Fruit fly (Drosophila melanogaster) whole organism, embryonic: ENCODE results near the gene Acp76A.

Experiments used
- Atf3 ChIP-seq: fragments of 200-800 bp; sonication (Bioruptor generic); optimal IDR thresholded peaks from 3 replicates; lab custom pipeline; 2016; ENCODE audit warnings: missing biosample characterization, missing genetic modification characterization
- Atf6 ChIP-seq: fragments of 200-800 bp; sonication (Bioruptor generic); IDR thresholded peaks from 2 replicates; pipeline ENCODE4 v1.3.6; 2022; ENCODE audit warnings: missing biosample characterization, missing genetic modification characterization
- Awh ChIP-seq: fragments of 200-800 bp; sonication (Bioruptor generic); IDR thresholded peaks from 2 replicates; pipeline ENCODE4, ENCODE4 v1.3.6; 2022; ENCODE audit warnings: missing biosample characterization, missing genetic modification characterization
- CG12155 ChIP-seq: fragments of 200-800 bp; sonication (Bioruptor generic); optimal IDR thresholded peaks from 3 replicates; lab custom pipeline; 2016; ENCODE audit warnings: missing biosample characterization, missing genetic modification characterization
- CG12769 ChIP-seq: fragments of 200-800 bp; sonication (Bioruptor generic); optimal IDR thresholded peaks from 2 replicates; lab custom pipeline; 2019; ENCODE audit warnings: missing biosample characterization, mild to moderate bottlenecking, missing genetic modification characterization, moderate library complexity
- CG14014 ChIP-seq: fragments of 200-800 bp; sonication (Bioruptor generic); IDR thresholded peaks from 2 replicates; pipeline ENCODE4 v1.3.6; 2022; ENCODE audit warnings: missing biosample characterization, missing genetic modification characterization
- CG14441 ChIP-seq: fragments of 200-800 bp; sonication (Bioruptor generic); IDR thresholded peaks from 2 replicates; pipeline ENCODE4 v1.3.6; 2022; ENCODE audit warnings: missing biosample characterization, missing genetic modification characterization
- CG16813 ChIP-seq: fragments of 200-800 bp; sonication (Bioruptor generic); IDR thresholded peaks from 3 replicates; pipeline ENCODE4 v1.3.6; 2022; ENCODE audit warnings: missing biosample characterization, missing genetic modification characterization; ENCODE audit not compliant: partially characterized antibody
- CG17361 ChIP-seq: fragments of 200-800 bp; sonication (Bioruptor generic); IDR thresholded peaks from 3 replicates; pipeline ENCODE4 v1.3.6; 2022; ENCODE audit warnings: missing biosample characterization, missing genetic modification characterization
- CG17385 ChIP-seq: fragments of 200-800 bp; sonication (Bioruptor generic); optimal IDR thresholded peaks from 3 replicates; lab custom pipeline; 2018; ENCODE audit warnings: missing biosample characterization, mild to moderate bottlenecking, missing genetic modification characterization
- CG17568 ChIP-seq: fragments of 200-800 bp; sonication (Bioruptor generic); optimal IDR thresholded peaks from 2 replicates; lab custom pipeline; 2018; ENCODE audit warnings: missing biosample characterization, mild to moderate bottlenecking, missing genetic modification characterization, moderate library complexity
- CG18476 ChIP-seq: fragments of 200-800 bp; sonication (Bioruptor generic); optimal IDR thresholded peaks from 2 replicates; lab custom pipeline; 2016; ENCODE audit warnings: missing biosample characterization, mild to moderate bottlenecking, missing genetic modification characterization
- CG18764 ChIP-seq: fragments of 200-800 bp; sonication (Bioruptor generic); optimal IDR thresholded peaks from 3 replicates; lab custom pipeline; 2016; ENCODE audit warnings: missing biosample characterization, missing genetic modification characterization
- CG30020 ChIP-seq: fragments of 200-800 bp; optimal IDR thresholded peaks from 2 replicates; lab custom pipeline; 2019; ENCODE audit warnings: missing biosample characterization, mild to moderate bottlenecking, missing genetic modification characterization, moderate library complexity
- CG34224 ChIP-seq: fragments of 200-800 bp; sonication (Bioruptor generic); IDR thresholded peaks from 3 replicates; pipeline ENCODE4 v1.3.6; 2022; ENCODE audit warnings: missing biosample characterization, missing genetic modification characterization; ENCODE audit not compliant: partially characterized antibody
- CG34422 ChIP-seq: fragments of 200-800 bp; sonication (Bioruptor generic); IDR thresholded peaks from 3 replicates; pipeline ENCODE4 v1.3.6; 2022; ENCODE audit warnings: missing biosample characterization, missing genetic modification characterization
- CG4404 ChIP-seq: fragments of 200-800 bp; sonication (Bioruptor generic); IDR thresholded peaks from 2 replicates; pipeline ENCODE4 v1.3.6; 2022; ENCODE audit warnings: missing biosample characterization, missing genetic modification characterization
- CG4854 ChIP-seq: fragments of 200-800 bp; sonication (Bioruptor generic); optimal IDR thresholded peaks from 2 replicates; lab custom pipeline; 2016; ENCODE audit warnings: missing biosample characterization, missing genetic modification characterization, inconsistent platforms
- CG5180 ChIP-seq: fragments of 200-800 bp; sonication (Bioruptor generic); optimal IDR thresholded peaks from 3 replicates; lab custom pipeline; 2017; ENCODE audit warnings: missing biosample characterization, missing genetic modification characterization, mild to moderate bottlenecking, moderate library complexity, missing genetic modification reagents
- CG5245 ChIP-seq: fragments of 200-800 bp; sonication (Bioruptor generic); optimal IDR thresholded peaks from 3 replicates; lab custom pipeline; 2016; ENCODE audit warnings: missing biosample characterization, missing genetic modification characterization
- CG6272 ChIP-seq: fragments of 200-800 bp; sonication (Bioruptor generic); IDR thresholded peaks from 2 replicates; pipeline ENCODE4 v1.3.6; 2022; ENCODE audit warnings: missing biosample characterization, missing genetic modification characterization
- CG7271 ChIP-seq: fragments of 200-800 bp; sonication (Bioruptor generic); optimal IDR thresholded peaks from 2 replicates; lab custom pipeline; 2018; ENCODE audit warnings: missing biosample characterization, mild to moderate bottlenecking, missing genetic modification characterization, moderate library complexity
- CG7357 ChIP-seq: fragments of 200-800 bp; sonication (Bioruptor generic); IDR thresholded peaks from 3 replicates; pipeline ENCODE4 v1.3.6; 2022; ENCODE audit warnings: missing biosample characterization, missing genetic modification characterization
- CG7786 ChIP-seq: fragments of 200-800 bp; sonication (Bioruptor generic); optimal IDR thresholded peaks from 2 replicates; lab custom pipeline; 2016; ENCODE audit warnings: missing biosample characterization, missing genetic modification characterization
- Ets65A ChIP-seq: fragments of 200-800 bp; sonication (Bioruptor generic); peaks from one replicate; lab custom pipeline; 2016; ENCODE audit warnings: missing biosample characterization, missing genetic modification characterization
- H2.0 ChIP-seq: fragments of 200-800 bp; sonication (Bioruptor generic); IDR thresholded peaks from 2 replicates; pipeline ENCODE4 v1.3.6; 2022; ENCODE audit warnings: missing biosample characterization, missing genetic modification characterization
- HHEX ChIP-seq: fragments of 200-800 bp; sonication (Bioruptor generic); optimal IDR thresholded peaks from 3 replicates; lab custom pipeline; 2017; ENCODE audit warnings: missing biosample characterization, mild to moderate bottlenecking, missing genetic modification characterization, missing genetic modification reagents
- HLH54F ChIP-seq: fragments of 200-800 bp; sonication (Bioruptor generic); optimal IDR thresholded peaks from 3 replicates; lab custom pipeline; 2016; ENCODE audit warnings: missing biosample characterization, missing genetic modification characterization
- HmgZ ChIP-seq: fragments of 200-800 bp; sonication (Bioruptor generic); optimal IDR thresholded peaks from 2 replicates; lab custom pipeline; 2018; ENCODE audit warnings: missing biosample characterization, mild to moderate bottlenecking, missing genetic modification characterization
- Lhr ChIP-seq: fragments of 200-800 bp; sonication (Bioruptor generic); optimal IDR thresholded peaks from 3 replicates; lab custom pipeline; 2017; ENCODE audit warnings: mild to moderate bottlenecking, missing biosample characterization, missing genetic modification reagents, missing genetic modification characterization
- Lim3 ChIP-seq: fragments of 200-800 bp; sonication (Bioruptor generic); IDR thresholded peaks from 2 replicates; pipeline ENCODE4 v1.3.6; 2022; ENCODE audit warnings: missing biosample characterization, missing genetic modification characterization
- Neu2 ChIP-seq: fragments of 200-800 bp; sonication (Bioruptor generic); optimal IDR thresholded peaks from 3 replicates; lab custom pipeline; 2016; ENCODE audit warnings: missing biosample characterization, missing genetic modification characterization, borderline replicate concordance
- Optix ChIP-seq: fragments of 200-800 bp; sonication (Bioruptor generic); IDR thresholded peaks from 3 replicates; pipeline ENCODE4 v1.3.6; 2022; ENCODE audit warnings: missing biosample characterization, missing genetic modification characterization
- Ravus ChIP-seq: fragments of 200-800 bp; sonication (Bioruptor generic); IDR thresholded peaks from 2 replicates; pipeline ENCODE4 v1.3.6; 2022; ENCODE audit warnings: missing biosample characterization, missing genetic modification characterization
- Rfx ChIP-seq: fragments of 200-800 bp; sonication (Bioruptor generic); IDR thresholded peaks from 2 replicates; pipeline ENCODE4 v1.3.6; 2022; ENCODE audit warnings: missing biosample characterization, missing genetic modification characterization
- Trl ChIP-seq, 3 experiments: fragments of >200 bp in 2 of 3; fragments of 200-800 bp in 1 of 3; sonication (Bioruptor generic) in 1 of 3; optimal IDR thresholded peaks; 2 replicates in 1 of 3; 3 replicates in 2 of 3; lab custom pipeline; 2016 to 2017; ENCODE audit warnings: missing biosample characterization in 1 of 3, missing genetic modification characterization in 1 of 3
- Usf ChIP-seq: fragments of 200-800 bp; sonication (Bioruptor generic); optimal IDR thresholded peaks from 2 replicates; lab custom pipeline; 2017; ENCODE audit warnings: missing genotype, missing biosample characterization, missing genetic modification characterization
- bab2 ChIP-seq: fragments of 200-800 bp; sonication (Bioruptor generic); optimal IDR thresholded peaks from 2 replicates; lab custom pipeline; 2016; ENCODE audit warnings: missing biosample characterization, missing genetic modification characterization
- bcd ChIP-seq: fragments of 200-800 bp; sonication (Bioruptor generic); optimal IDR thresholded peaks from 2 replicates; lab custom pipeline; 2017; ENCODE audit warnings: missing biosample characterization, mild to moderate bottlenecking, missing genetic modification characterization
- cas ChIP-seq: fragments of 200-800 bp; sonication (Bioruptor generic); IDR thresholded peaks from 2 replicates; pipeline ENCODE4 v1.3.6; 2022; ENCODE audit warnings: missing biosample characterization, missing genetic modification characterization
- gem ChIP-seq: fragments of 200-800 bp; sonication (Bioruptor generic); optimal IDR thresholded peaks from 2 replicates; lab custom pipeline; 2019; ENCODE audit warnings: missing biosample characterization, mild to moderate bottlenecking, missing genetic modification characterization, moderate library complexity
- grau ChIP-seq: fragments of 200-800 bp; optimal IDR thresholded peaks from 3 replicates; lab custom pipeline; 2019; ENCODE audit warnings: missing biosample characterization, mild to moderate bottlenecking, missing genetic modification characterization, moderate library complexity
- gt ChIP-seq: fragments of 200-800 bp; sonication (Bioruptor generic); IDR thresholded peaks from 2 replicates; pipeline ENCODE4 v1.3.6; 2022; ENCODE audit warnings: missing biosample characterization, missing genetic modification characterization
- pan ChIP-seq, 4 experiments: fragments of >200 bp in 3 of 4; fragments of 200-800 bp in 1 of 4; sonication (Bioruptor generic) in 1 of 4; optimal IDR thresholded peaks in 3 of 4; IDR thresholded peaks in 1 of 4; 2 replicates each; pipeline versions ENCODE4 v1.3.6 to Lab custom; 2017 to 2022; ENCODE audit warnings: missing biosample characterization in 2 of 4, missing genetic modification characterization in 2 of 4, mixed read lengths in 1 of 4
- slou ChIP-seq: fragments of 200-800 bp; sonication (Bioruptor generic); optimal IDR thresholded peaks from 3 replicates; lab custom pipeline; 2016; ENCODE audit warnings: missing biosample characterization, missing genetic modification characterization
- sna ChIP-seq: fragments of 200-800 bp; sonication (Bioruptor generic); IDR thresholded peaks from 2 replicates; pipeline ENCODE4 v1.3.6; 2022; ENCODE audit warnings: missing biosample characterization, missing genetic modification characterization; ENCODE audit not compliant: partially characterized antibody
- sr ChIP-seq: fragments of 200-800 bp; sonication (Bioruptor generic); IDR thresholded peaks from 3 replicates; pipeline ENCODE4 v1.3.6; 2022; ENCODE audit warnings: missing biosample characterization, missing genetic modification characterization
- tup ChIP-seq: fragments of 200-800 bp; sonication (Bioruptor generic); optimal IDR thresholded peaks from 2 replicates; lab custom pipeline; 2016; ENCODE audit warnings: missing biosample characterization, mild to moderate bottlenecking, missing genetic modification characterization, moderate library complexity
- tx ChIP-seq: fragments of 200-800 bp; sonication (Bioruptor generic); optimal IDR thresholded peaks from 2 replicates; lab custom pipeline; 2016; ENCODE audit warnings: missing biosample characterization, missing genetic modification characterization

Gene Acp76A

DNA sequence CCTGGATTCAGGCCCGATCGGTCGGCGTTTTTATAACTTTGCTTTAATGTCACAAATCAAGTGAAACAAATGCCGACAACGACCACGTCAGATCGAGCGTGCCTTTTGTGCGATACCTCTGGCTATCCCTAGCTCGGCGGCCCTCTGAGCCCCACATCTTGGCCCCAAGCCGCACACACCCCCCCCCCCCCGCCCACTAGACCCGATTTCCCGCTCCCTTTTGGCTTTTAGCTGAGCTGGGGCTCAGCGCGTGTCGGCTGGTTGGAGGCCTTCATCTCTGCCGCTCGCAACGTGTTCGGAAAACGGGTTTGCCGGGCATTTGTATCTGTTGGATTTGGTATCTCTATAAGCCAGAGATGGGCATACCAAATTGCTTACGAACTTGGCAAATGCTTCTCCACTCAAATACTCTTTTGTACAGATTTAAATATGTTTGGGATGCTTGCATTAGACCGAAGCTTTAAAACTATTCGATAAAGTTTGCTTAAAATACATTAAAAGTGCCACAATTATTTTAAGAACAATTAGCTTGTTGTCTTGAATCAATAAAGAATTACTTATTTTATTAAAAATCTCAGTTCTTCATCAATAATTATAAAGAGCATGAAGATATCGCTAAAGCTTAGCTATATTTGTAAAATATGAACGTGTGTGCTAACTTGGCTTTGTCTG, 35.6 kb downstream of the Acp76A start (continued):
- no peak for TF ChIP-seq cas (GFP tag; lab: Robert Waterston, UW)
- peak; percentile 38 for TF ChIP-seq CG12155 (GFP tag; lab: Kevin White, UChicago)
- no peak for TF ChIP-seq gt
- no peak for TF ChIP-seq CG34422 (GFP tag; lab: Robert Waterston, UW)
- no peak for TF ChIP-seq pan (optimal IDR thresholded peaks at IDR 0.05; lab: Kevin White, UChicago)
- peak in 1 of 2 experiments; percentile 10 for TF ChIP-seq pan (GFP tag; optimal IDR thresholded peaks at IDR 0.05 in 1 of 2, IDR thresholded peaks at IDR 0.05 in 1 of 2)
- TF ChIP-seq sr (GFP tag; lab: Robert Waterston, UW), result peak; percentile 49; the same call in 1 of the 3 replicates
- TF ChIP-seq Trl (optimal IDR thresholded peaks at IDR 0.05; lab: Kevin White, UChicago), result peak in 1 of 2 experiments; percentile 23
- no peak for TF ChIP-seq Trl (GFP tag; optimal IDR thresholded peaks at IDR 0.05; lab: Kevin White, UChicago)
- peak; percentile 46 for TF ChIP-seq CG14441 (GFP tag; lab: Robert Waterston, UW)
- no peak for TF ChIP-seq CG30020 (tag; lab: Kevin White, UChicago)
- peak; percentile 41; the same call in 1 of the 3 replicates for TF ChIP-seq CG7357 (GFP tag; lab: Robert Waterston, UW)
- no peak for TF ChIP-seq CG18764 (GFP tag; lab: Kevin White, UChicago)
- no peak for TF ChIP-seq CG5245 (GFP tag; lab: Kevin White, UChicago)
- no peak for TF ChIP-seq slou
- TF ChIP-seq CG4404, result no peak
- no peak for TF ChIP-seq Atf3 (GFP tag; lab: Kevin White, UChicago)
- TF ChIP-seq CG5180, result no peak
- TF ChIP-seq tx, result no peak
- no peak for TF ChIP-seq Usf (GFP tag; lab: Kevin White, UChicago)
- TF ChIP-seq Lim3 (GFP tag; lab: Robert Waterston, UW), result no peak
- 0 out of 2 replicates have a peak, but pooled peaks have one; percentile 36 for TF ChIP-seq sna
- TF ChIP-seq grau (tag; lab: Kevin White, UChicago), result peak; percentile 61
- TF ChIP-seq gem (tag; lab: Kevin White, UChicago), result peak; percentile 66
- TF ChIP-seq HHEX (GFP tag; lab: Kevin White, UChicago), result no peak
- no peak for TF ChIP-seq CG7271 (tag; lab: Kevin White, UChicago)
- no peak for TF ChIP-seq tup (GFP tag; lab: Kevin White, UChicago)
- TF ChIP-seq CG34224 (GFP tag; lab: Robert Waterston, UW), result no peak
- no peak for TF ChIP-seq Awh (GFP tag; lab: Robert Waterston, UW)
- TF ChIP-seq CG4854 (GFP tag; lab: Kevin White, UChicago), result no peak
- no peak for TF ChIP-seq Lhr (GFP tag; lab: Kevin White, UChicago)
- TF ChIP-seq CG17361, result peak; percentile 47; the same call in 2 of the 3 replicates
- TF ChIP-seq CG17568 (GFP tag; lab: Kevin White, UChicago), result no peak
- no peak for TF ChIP-seq HLH54F
- no peak for TF ChIP-seq CG6272 (GFP tag; lab: Robert Waterston, UW)
- no peak for TF ChIP-seq CG14014 (GFP tag; lab: Robert Waterston, UW)
- TF ChIP-seq Ravus (GFP tag; lab: Robert Waterston, UW), result no peak
- TF ChIP-seq bcd, result peak; percentile 33
- no peak for TF ChIP-seq HmgZ
- TF ChIP-seq CG7786 (GFP tag; lab: Kevin White, UChicago), result peak; percentile 12
- no peak; the same call in 1 of the 2 replicates for TF ChIP-seq Atf6
- peak; percentile 20 for TF ChIP-seq CG18476 (GFP tag; lab: Kevin White, UChicago)
- TF ChIP-seq Rfx, result peak; percentile 46; the same call in 1 of the 2 replicates
- no peak for TF ChIP-seq CG16813 (GFP tag; lab: Robert Waterston, UW)
- no peak; the same call in 1 of the 2 replicates for TF ChIP-seq H2.0 (GFP tag; lab: Robert Waterston, UW)
- no peak for TF ChIP-seq bab2 (GFP tag; lab: Kevin White, UChicago)
- TF ChIP-seq CG17385 (GFP tag; lab: Kevin White, UChicago), result peak; percentile 14
- no peak for TF ChIP-seq Ets65A (GFP tag; lab: Kevin White, UChicago)
- TF ChIP-seq Neu2 (GFP tag; lab: Kevin White, UChicago), result no peak
- peak; percentile 93 for TF ChIP-seq CG12769 (tag; lab: Kevin White, UChicago)
- TF ChIP-seq Optix, result no peak
